Worm (Caenorhabditis elegans): ENCODE data around the gene ets-9.
A peak's percentile ranks its signal among the peaks of the same experiment; 100 is the strongest.

The ets-9 gene

ce11 chrX:4265283-4265907 lies 14.1 kb upstream of the ets-9 start, which contains the start of gene coel-1:
coel-1 (plus strand) TSS chrX:4265663.
- TF ChIP-seq hnd-1 (tag; optimal IDR thresholded peaks at IDR 0.05) = no peak
- no peak for TF ChIP-seq B0310.2 (tag; optimal IDR thresholded peaks at IDR 0.05)
- peak; percentile 77 for TF ChIP-seq hmg-4 (GFP tag; optimal IDR thresholded peaks at IDR 0.05)
- TF ChIP-seq ceh-13 (GFP tag; optimal IDR thresholded peaks at IDR 0.05) = no peak
- peak; percentile 4 for TF ChIP-seq aly-1 (tag; optimal IDR thresholded peaks at IDR 0.05)
- no peak for TF ChIP-seq ama-1 (optimal IDR thresholded peaks at IDR 0.05)
- no peak for TF ChIP-seq hmbx-1 (tag; optimal IDR thresholded peaks at IDR 0.05)
- no peak for TF ChIP-seq tbx-37 (GFP tag; conservative IDR thresholded peaks at IDR 0.05)
- TF ChIP-seq scrt-1 (GFP tag; IDR thresholded peaks at IDR 0.05) = no peak

ce11 chrX:4266178-4266931 lies 13.1 kb upstream of the ets-9 start:
- no peak for TF ChIP-seq tbx-37 (GFP tag; conservative IDR thresholded peaks at IDR 0.05)
- no peak for TF ChIP-seq scrt-1 (GFP tag; IDR thresholded peaks at IDR 0.05)
- no peak for TF ChIP-seq aly-1 (tag; optimal IDR thresholded peaks at IDR 0.05)
- no peak for TF ChIP-seq hmbx-1 (tag; optimal IDR thresholded peaks at IDR 0.05)
- no peak for TF ChIP-seq B0310.2 (tag; optimal IDR thresholded peaks at IDR 0.05)
- TF ChIP-seq sea-1 (GFP tag; conservative IDR thresholded peaks at IDR 0.05) = no peak
- no peak for TF ChIP-seq pes-1 (GFP tag; IDR thresholded peaks at IDR 0.05)
- TF ChIP-seq flt-1 (GFP tag; IDR thresholded peaks at IDR 0.05) = no peak
- TF ChIP-seq tra-4 (tag; optimal IDR thresholded peaks at IDR 0.05) = no peak
- no peak for TF ChIP-seq ceh-13 (GFP tag; optimal IDR thresholded peaks at IDR 0.05)
- TF ChIP-seq hnd-1 (tag; optimal IDR thresholded peaks at IDR 0.05) = no peak
- TF ChIP-seq F13C5.2 (tag; optimal IDR thresholded peaks at IDR 0.05) = no peak
- TF ChIP-seq ets-7 (tag; optimal IDR thresholded peaks at IDR 0.05) = no peak
- TF ChIP-seq tbx-11 (GFP tag; IDR thresholded peaks at IDR 0.05) = no peak
- TF ChIP-seq ama-1 (optimal IDR thresholded peaks at IDR 0.05) = no peak
- TF ChIP-seq hmg-4 (GFP tag; optimal IDR thresholded peaks at IDR 0.05) = no peak
- no peak for TF ChIP-seq ceh-36 (tag; optimal IDR thresholded peaks at IDR 0.05)

ce11 chrX:4268396-4268795 lies 11.1 kb upstream of the ets-9 start:
- TF ChIP-seq hmbx-1 (tag; optimal IDR thresholded peaks at IDR 0.05) (no peak), ceh-36 (tag; optimal IDR thresholded peaks at IDR 0.05) (no peak), sea-1 (GFP tag; conservative IDR thresholded peaks at IDR 0.05) (no peak), ceh-13 (GFP tag; optimal IDR thresholded peaks at IDR 0.05) (no peak), tra-4 (tag; optimal IDR thresholded peaks at IDR 0.05) (no peak), hmg-4 (GFP tag; optimal IDR thresholded peaks at IDR 0.05) (no peak), B0310.2 (tag; optimal IDR thresholded peaks at IDR 0.05) (no peak), hnd-1 (tag; optimal IDR thresholded peaks at IDR 0.05) (no peak), tbx-37 (GFP tag; conservative IDR thresholded peaks at IDR 0.05) (no peak), ets-7 (tag; optimal IDR thresholded peaks at IDR 0.05) (no peak), ama-1 (optimal IDR thresholded peaks at IDR 0.05) (no peak), aly-1 (tag; optimal IDR thresholded peaks at IDR 0.05) (no peak), pes-1 (GFP tag; IDR thresholded peaks at IDR 0.05) (no peak)

- TF ChIP-seq ceh-36 (tag; optimal IDR thresholded peaks at IDR 0.05) = no peak
- TF ChIP-seq ama-1 (optimal IDR thresholded peaks at IDR 0.05) = no peak
- no peak for TF ChIP-seq ets-7 (tag; optimal IDR thresholded peaks at IDR 0.05)
- no peak for TF ChIP-seq aly-1 (tag; optimal IDR thresholded peaks at IDR 0.05)
- TF ChIP-seq tbx-37 (GFP tag; conservative IDR thresholded peaks at IDR 0.05) = no peak
- TF ChIP-seq tbx-11 (GFP tag; IDR thresholded peaks at IDR 0.05) = no peak
- TF ChIP-seq tra-4 (tag; optimal IDR thresholded peaks at IDR 0.05) = no peak
- TF ChIP-seq pes-1 (GFP tag; IDR thresholded peaks at IDR 0.05) = no peak
- no peak for TF ChIP-seq sea-1 (GFP tag; conservative IDR thresholded peaks at IDR 0.05)
- TF ChIP-seq hnd-1 (tag; optimal IDR thresholded peaks at IDR 0.05) = no peak
- no peak for TF ChIP-seq F13C5.2 (tag; optimal IDR thresholded peaks at IDR 0.05)
- no peak for TF ChIP-seq ceh-13 (GFP tag; optimal IDR thresholded peaks at IDR 0.05)
- TF ChIP-seq B0310.2 (tag; optimal IDR thresholded peaks at IDR 0.05) = no peak
- no peak for TF ChIP-seq hmg-4 (GFP tag; optimal IDR thresholded peaks at IDR 0.05)
- no peak for TF ChIP-seq hmbx-1 (tag; optimal IDR thresholded peaks at IDR 0.05)
- TF ChIP-seq flt-1 (GFP tag; IDR thresholded peaks at IDR 0.05) = no peak
- no peak for TF ChIP-seq scrt-1 (GFP tag; IDR thresholded peaks at IDR 0.05)
Measured at ce11 chrX:4273614-4274013, 5.9 kb upstream of the ets-9 start, which contains the start of gene C52B9.10. C52B9.10 (plus strand) TSS chrX:4273914.

ce11 chrX:4274116-4274515 lies 5.4 kb upstream of the ets-9 start, which contains the start of gene mec-18:
mec-18 (minus strand) TSS chrX:4274216.
- TF ChIP-seq aly-1 (tag; optimal IDR thresholded peaks at IDR 0.05) = no peak
- TF ChIP-seq tbx-37 (GFP tag; conservative IDR thresholded peaks at IDR 0.05) = no peak
- no peak for TF ChIP-seq ets-7 (tag; optimal IDR thresholded peaks at IDR 0.05)
- no peak for TF ChIP-seq sea-1 (GFP tag; conservative IDR thresholded peaks at IDR 0.05)
- no peak for TF ChIP-seq ceh-13 (GFP tag; optimal IDR thresholded peaks at IDR 0.05)
- TF ChIP-seq tbx-11 (GFP tag; IDR thresholded peaks at IDR 0.05) = no peak
- TF ChIP-seq B0310.2 (tag; optimal IDR thresholded peaks at IDR 0.05) = no peak
- no peak for TF ChIP-seq hmg-4 (GFP tag; optimal IDR thresholded peaks at IDR 0.05)
- TF ChIP-seq hnd-1 (tag; optimal IDR thresholded peaks at IDR 0.05) = no peak
- TF ChIP-seq hmbx-1 (tag; optimal IDR thresholded peaks at IDR 0.05) = no peak
- TF ChIP-seq pes-1 (GFP tag; IDR thresholded peaks at IDR 0.05) = no peak

ce11 chrX:4282380-4282779 lies 2.9 kb downstream of the ets-9 start, which contains the start of gene C52B9.19:
C52B9.19 (plus strand) TSS chrX:4282555.
- TF ChIP-seq ets-7 (tag; optimal IDR thresholded peaks at IDR 0.05) = no peak
- TF ChIP-seq scrt-1 (GFP tag; IDR thresholded peaks at IDR 0.05) = no peak

ce11 chrX:4283989-4284388 lies 4.5 kb downstream of the ets-9 start, which contains the start of gene ets-10:
ets-10 (plus strand) TSS chrX:4284189.
- no peak for TF ChIP-seq F13C5.2 (tag; optimal IDR thresholded peaks at IDR 0.05)
